Worm (Caenorhabditis elegans): ENCODE results near the gene parn-1.

DNA sequence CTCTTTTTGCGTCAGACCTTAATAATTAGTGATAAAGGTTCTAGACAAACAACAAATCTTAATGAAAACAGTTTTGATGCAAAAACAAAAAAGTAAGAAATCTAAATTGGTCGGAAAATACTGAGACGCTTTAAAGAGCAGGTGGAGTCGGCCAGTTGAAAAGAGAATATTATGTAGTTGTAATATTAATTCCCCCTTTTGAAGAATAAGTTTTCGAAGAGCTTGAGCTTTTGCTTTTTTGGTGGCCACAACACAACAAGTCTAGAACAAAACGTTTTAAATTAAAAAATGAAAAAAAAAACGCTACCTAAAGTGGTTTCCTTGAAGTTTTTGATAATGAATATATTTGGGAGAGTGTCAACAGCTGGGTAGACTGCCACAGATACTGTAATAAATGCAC, 21.4 kb upstream of the parn-1 start, which contains the start of gene str-178:
- no peak for TF ChIP-seq dao-5 (tag; optimal IDR thresholded peaks at IDR 0.05)
- TF ChIP-seq him-1 (tag; optimal IDR thresholded peaks at IDR 0.05) = no peak
